ENCODE assay signal across 4 fruit fly cellular contexts in the genomic region with DNA sequence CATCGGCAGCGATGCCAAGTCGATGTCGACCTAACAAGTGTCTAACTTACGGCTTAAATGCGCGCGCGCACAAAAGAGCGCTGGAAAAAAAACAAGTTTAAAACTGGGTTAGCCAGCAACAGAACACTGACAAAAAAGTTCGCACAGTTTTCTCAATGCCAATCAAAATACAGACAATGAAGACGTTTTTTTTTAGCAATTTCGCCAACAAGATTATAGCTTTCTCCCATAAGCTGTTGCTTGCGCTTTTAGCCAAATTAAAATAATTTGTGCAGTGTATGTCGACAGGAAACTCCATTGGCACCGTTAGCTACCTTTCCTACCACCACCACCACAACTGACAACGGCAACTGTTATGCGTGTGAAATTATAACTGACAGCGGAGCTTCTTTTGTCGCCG.
TF ChIP-seq lines count a peak whose summit lies in the region.

No protein-coding gene starts in this region.

- TF ChIP-seq CTCF in whole organism, embryonic (GFP tag; optimal IDR thresholded peaks at IDR 0.05; lab: Kevin White, UChicago): no peak

TF ChIP-seq in whole organism, embryonic, 481 proteins besides CTCF, POLR2A, EP300 and RAD21 (continues in another document):
- no peak for TF ChIP-seq yki (optimal IDR thresholded peaks at IDR 0.05; lab: Kevin White, UChicago)
- no peak for TF ChIP-seq CG3163 (GFP tag; optimal IDR thresholded peaks at IDR 0.05; lab: Kevin White, UChicago)
- TF ChIP-seq CG11696 (GFP tag; IDR thresholded peaks at IDR 0.05; lab: Robert Waterston, UW): no peak
- TF ChIP-seq CG18619 (GFP tag; optimal IDR thresholded peaks at IDR 0.05; lab: Kevin White, UChicago): peak; percentile 29
- peak; percentile 39; the same call in 1 of the 2 replicates for TF ChIP-seq CG3847 (GFP tag; IDR thresholded peaks at IDR 0.05; lab: Robert Waterston, UW)
- TF ChIP-seq oc (tag; optimal IDR thresholded peaks at IDR 0.05; lab: Kevin White, UChicago): no peak
- peak; percentile 11 for TF ChIP-seq chn (GFP tag; optimal IDR thresholded peaks at IDR 0.05; lab: Kevin White, UChicago)
- TF ChIP-seq grn (GFP tag; optimal IDR thresholded peaks at IDR 0.05; lab: Kevin White, UChicago): no peak
- TF ChIP-seq CG16863 (GFP tag; optimal IDR thresholded peaks at IDR 0.05; lab: Kevin White, UChicago): no peak
- TF ChIP-seq gfzf (GFP tag; optimal IDR thresholded peaks at IDR 0.05; lab: Kevin White, UChicago): no peak
- no peak for TF ChIP-seq crol (GFP tag; IDR thresholded peaks at IDR 0.05; lab: Robert Waterston, UW)
- TF ChIP-seq sug (tag; optimal IDR thresholded peaks at IDR 0.05; lab: Kevin White, UChicago): no peak
- TF ChIP-seq CG11560 (tag; IDR thresholded peaks at IDR 0.05; lab: Robert Waterston, UW): no peak
- TF ChIP-seq Atf-2 (GFP tag; optimal IDR thresholded peaks at IDR 0.05; lab: Kevin White, UChicago): peak; percentile 1
- peak; percentile 56 for TF ChIP-seq CG15269 (tag; optimal IDR thresholded peaks at IDR 0.05; lab: Kevin White, UChicago)
- peak; percentile 3 for TF ChIP-seq repo (GFP tag; optimal IDR thresholded peaks at IDR 0.05; lab: Kevin White, UChicago)
- no peak for TF ChIP-seq CG4854 (GFP tag; optimal IDR thresholded peaks at IDR 0.05; lab: Kevin White, UChicago)
- no peak for TF ChIP-seq lbe (GFP tag; optimal IDR thresholded peaks at IDR 0.05; lab: Kevin White, UChicago)
- TF ChIP-seq CG18764 (GFP tag; optimal IDR thresholded peaks at IDR 0.05; lab: Kevin White, UChicago): peak; percentile 6
- TF ChIP-seq CG17612 (GFP tag; IDR thresholded peaks at IDR 0.05; lab: Robert Waterston, UW): no peak
- peak; percentile 30; the same call in 1 of the 3 replicates for TF ChIP-seq CG11456 (GFP tag; IDR thresholded peaks at IDR 0.05; lab: Robert Waterston, UW)
- TF ChIP-seq gsb-n (tag; optimal IDR thresholded peaks at IDR 0.05; lab: Kevin White, UChicago): no peak

TF ChIP-seq in whole organism, prepupa, 60 proteins besides CTCF, POLR2A, EP300 and RAD21 (continues in another document):
- 0 out of 3 replicates have a peak, but pooled peaks have one; percentile 13 for TF ChIP-seq eg (GFP tag; IDR thresholded peaks at IDR 0.05; lab: Robert Waterston, UW)
- TF ChIP-seq dac (GFP tag; optimal IDR thresholded peaks at IDR 0.05; lab: Kevin White, UChicago): peak; percentile 3
- no peak for TF ChIP-seq dsx (GFP tag; optimal IDR thresholded peaks at IDR 0.05; lab: Kevin White, UChicago; ENCODE audit: poor library complexity, severe bottlenecking)
- TF ChIP-seq CG10631 (GFP tag; optimal IDR thresholded peaks at IDR 0.05; lab: Kevin White, UChicago): peak; percentile 39
- peak; percentile 53 for TF ChIP-seq Hr4 (GFP tag; optimal IDR thresholded peaks at IDR 0.05; lab: Kevin White, UChicago)
- peak; percentile 2 for TF ChIP-seq CG6792 (GFP tag; optimal IDR thresholded peaks at IDR 0.05; lab: Kevin White, UChicago)
- TF ChIP-seq CG10669 (GFP tag; optimal IDR thresholded peaks at IDR 0.05; lab: Kevin White, UChicago): no peak
- TF ChIP-seq CG3032 (tag; optimal IDR thresholded peaks at IDR 0.05; lab: Kevin White, UChicago): no peak
- TF ChIP-seq Eip75B (GFP tag; optimal IDR thresholded peaks at IDR 0.05; lab: Kevin White, UChicago): peak; percentile 14
- TF ChIP-seq CG8119 (GFP tag; IDR thresholded peaks at IDR 0.05; lab: Robert Waterston, UW): peak; percentile 57; the same call in 2 of the 3 replicates
- TF ChIP-seq CG3919 (GFP tag; optimal IDR thresholded peaks at IDR 0.05; lab: Kevin White, UChicago): peak; percentile 26
- peak; percentile 4 for TF ChIP-seq lz (GFP tag; optimal IDR thresholded peaks at IDR 0.05; lab: Kevin White, UChicago)
- TF ChIP-seq Eip78C (GFP tag; lab: Kevin White, UChicago): peak; percentile 76
- TF ChIP-seq Sox15 (GFP tag; optimal IDR thresholded peaks at IDR 0.05; lab: Kevin White, UChicago): no peak
- peak; percentile 16 for TF ChIP-seq CG11762 (GFP tag; optimal IDR thresholded peaks at IDR 0.05; lab: Kevin White, UChicago; ENCODE audit: insufficient read depth)
- TF ChIP-seq esn (GFP tag; optimal IDR thresholded peaks at IDR 0.05; lab: Kevin White, UChicago): no peak
- TF ChIP-seq vri (GFP tag; optimal IDR thresholded peaks at IDR 0.05; lab: Kevin White, UChicago): no peak
- TF ChIP-seq cyc (GFP tag; optimal IDR thresholded peaks at IDR 0.05; lab: Kevin White, UChicago): peak; percentile 15
- peak; percentile 55 for TF ChIP-seq CG32006 (GFP tag; optimal IDR thresholded peaks at IDR 0.05; lab: Kevin White, UChicago)
- peak; percentile 45; the same call in 1 of the 3 replicates for TF ChIP-seq CG6163 (GFP tag; IDR thresholded peaks at IDR 0.05; lab: Robert Waterston, UW)
- TF ChIP-seq acj6 (GFP tag; optimal IDR thresholded peaks at IDR 0.05; lab: Kevin White, UChicago): peak; percentile 6

TF ChIP-seq in whole organism, pupa, 21 proteins besides CTCF, POLR2A, EP300 and RAD21:
- peak; percentile 41 for TF ChIP-seq CG14655 (GFP tag; optimal IDR thresholded peaks at IDR 0.05; lab: Kevin White, UChicago)
- TF ChIP-seq rn (GFP tag; IDR thresholded peaks at IDR 0.05; lab: Robert Waterston, UW): no peak
- no peak for TF ChIP-seq D1 (tag; optimal IDR thresholded peaks at IDR 0.05; lab: Kevin White, UChicago)
- TF ChIP-seq CG10348 (GFP tag; IDR thresholded peaks at IDR 0.05; lab: Robert Waterston, UW): no peak
- no peak for TF ChIP-seq Snoo (tag; optimal IDR thresholded peaks at IDR 0.05; lab: Kevin White, UChicago)
- TF ChIP-seq fd96Ca (GFP tag; IDR thresholded peaks at IDR 0.05; lab: Robert Waterston, UW): peak; percentile 70; the same call in 2 of the 3 replicates
- TF ChIP-seq CG4496 (GFP tag; IDR thresholded peaks at IDR 0.05; lab: Robert Waterston, UW): peak; percentile 42; the same call in 1 of the 3 replicates
- no peak for TF ChIP-seq CG17806 (tag; optimal IDR thresholded peaks at IDR 0.05; lab: Kevin White, UChicago)
- TF ChIP-seq CG34367 (tag; optimal IDR thresholded peaks at IDR 0.05; lab: Kevin White, UChicago): no peak
- peak; percentile 4 for TF ChIP-seq Pif1A (GFP tag; optimal IDR thresholded peaks at IDR 0.05; lab: Kevin White, UChicago)
- TF ChIP-seq CG15710 (tag; optimal IDR thresholded peaks at IDR 0.05; lab: Kevin White, UChicago): no peak
- no peak for TF ChIP-seq CG12605 (GFP tag; IDR thresholded peaks at IDR 0.05; lab: Robert Waterston, UW)
- TF ChIP-seq CG32121 (GFP tag; IDR thresholded peaks at IDR 0.05; lab: Robert Waterston, UW): no peak
- no peak for TF ChIP-seq CG8301 (tag; optimal IDR thresholded peaks at IDR 0.05; lab: Kevin White, UChicago)
- no peak; the same call in 1 of the 2 replicates for TF ChIP-seq Ets98B (GFP tag; IDR thresholded peaks at IDR 0.05; lab: Robert Waterston, UW)
- no peak for TF ChIP-seq CG13204 (GFP tag; optimal IDR thresholded peaks at IDR 0.05; lab: Kevin White, UChicago)
- TF ChIP-seq Pif1B (GFP tag; optimal IDR thresholded peaks at IDR 0.05; lab: Kevin White, UChicago): no peak
- no peak for TF ChIP-seq gl (tag; optimal IDR thresholded peaks at IDR 0.05; lab: Kevin White, UChicago)
- TF ChIP-seq EcR (GFP tag; optimal IDR thresholded peaks at IDR 0.05; lab: Kevin White, UChicago): no peak
- no peak for TF ChIP-seq CG9948 (tag; optimal IDR thresholded peaks at IDR 0.05; lab: Kevin White, UChicago)
- TF ChIP-seq CG8159 (tag; optimal IDR thresholded peaks at IDR 0.05; lab: Kevin White, UChicago): peak; percentile 6
TF ChIP-seq in whole organism, pupa: peak in this region for 5.

TF ChIP-seq in whole organism, wandering third instar larva, 38 proteins besides CTCF, POLR2A, EP300 and RAD21:
- peak; percentile 26 for TF ChIP-seq sv (GFP tag; optimal IDR thresholded peaks at IDR 0.05; lab: Kevin White, UChicago)
- TF ChIP-seq foxo (GFP tag; optimal IDR thresholded peaks at IDR 0.05; lab: Kevin White, UChicago): peak in 1 of 2 experiments; percentile 12
- TF ChIP-seq Abd-B (GFP tag; optimal IDR thresholded peaks at IDR 0.05; lab: Kevin White, UChicago): no peak
TF ChIP-seq in whole organism, wandering third instar larva: peak in this region for 2.
